Fruit fly (Drosophila melanogaster) whole organism, embryonic: ENCODE measurements around the gene CG34138.

Experiments
- Antp ChIP-seq: fragments of 200-800 bp; sonication (Bioruptor generic); optimal IDR thresholded peaks from 3 replicates; lab custom pipeline; 2016; ENCODE audit warnings: missing biosample characterization, missing genetic modification characterization
- Awh ChIP-seq: fragments of 200-800 bp; sonication (Bioruptor generic); IDR thresholded peaks from 2 replicates; pipeline ENCODE4, ENCODE4 v1.3.6; 2022; ENCODE audit warnings: missing biosample characterization, missing genetic modification characterization
- CG11696 ChIP-seq: fragments of 200-800 bp; sonication (Bioruptor generic); IDR thresholded peaks from 2 replicates; pipeline ENCODE4 v1.3.6; 2022; ENCODE audit warnings: missing biosample characterization, missing genetic modification characterization
- CG12942 ChIP-seq: fragments of 200-800 bp; sonication (Bioruptor generic); optimal IDR thresholded peaks from 3 replicates; lab custom pipeline; 2016; ENCODE audit warnings: missing biosample characterization, missing genetic modification characterization
- CG13894 ChIP-seq: fragments of 200-800 bp; sonication (Bioruptor generic); optimal IDR thresholded peaks from 3 replicates; lab custom pipeline; 2018; ENCODE audit warnings: missing biosample characterization, mild to moderate bottlenecking, missing genetic modification characterization, moderate library complexity
- CG14710 ChIP-seq: fragments of 200-800 bp; sonication (Bioruptor generic); optimal IDR thresholded peaks from 3 replicates; lab custom pipeline; 2019; ENCODE audit warnings: missing biosample characterization, mild to moderate bottlenecking, missing genetic modification characterization, moderate library complexity
- CG17829 ChIP-seq: fragments of 200-800 bp; optimal IDR thresholded peaks from 2 replicates; lab custom pipeline; 2019; ENCODE audit warnings: missing biosample characterization, mild to moderate bottlenecking, missing genetic modification characterization, moderate library complexity
- CG1832 ChIP-seq: fragments of 200-800 bp; sonication (Bioruptor generic); optimal IDR thresholded peaks from 2 replicates; lab custom pipeline; 2017; ENCODE audit warnings: missing biosample characterization, mild to moderate bottlenecking, missing genetic modification characterization, inconsistent platforms
- CG31224 ChIP-seq: fragments of 200-800 bp; sonication (Bioruptor generic); IDR thresholded peaks from 2 replicates; pipeline ENCODE4 v1.3.6; 2022; ENCODE audit warnings: missing biosample characterization, missing genetic modification characterization
- CG31365 ChIP-seq: fragments of 200-800 bp; sonication (Bioruptor generic); optimal IDR thresholded peaks from 2 replicates; lab custom pipeline; 2018; ENCODE audit warnings: missing biosample characterization, mild to moderate bottlenecking, missing genetic modification characterization
- CG32532 ChIP-seq: fragments of 200-800 bp; sonication (Bioruptor generic); IDR thresholded peaks from 2 replicates; pipeline ENCODE4 v1.3.6; 2022; ENCODE audit warnings: missing biosample characterization, missing genetic modification characterization
- CG33213 ChIP-seq: fragments of 200-800 bp; sonication (Bioruptor generic); optimal IDR thresholded peaks from 3 replicates; lab custom pipeline; 2016; ENCODE audit warnings: missing biosample characterization, missing genetic modification characterization
- CG4360 ChIP-seq: fragments of 200-800 bp; sonication (Bioruptor generic); IDR thresholded peaks from 2 replicates; pipeline ENCODE4 v1.3.6; 2022; ENCODE audit warnings: missing biosample characterization, missing genetic modification characterization
- CG4820 ChIP-seq: fragments of 200-800 bp; sonication (Bioruptor generic); optimal IDR thresholded peaks from 3 replicates; lab custom pipeline; 2016; ENCODE audit warnings: missing biosample characterization, missing genetic modification characterization
- CG7928 ChIP-seq: fragments of 200-800 bp; sonication (Bioruptor generic); optimal IDR thresholded peaks from 2 replicates; lab custom pipeline; 2017; ENCODE audit warnings: missing biosample characterization, mild to moderate bottlenecking, missing genetic modification characterization
- CG8359 ChIP-seq: fragments of 200-800 bp; sonication (Bioruptor generic); optimal IDR thresholded peaks from 2 replicates; lab custom pipeline; 2017; ENCODE audit warnings: missing biosample characterization, mild to moderate bottlenecking, missing genetic modification characterization, borderline replicate concordance
- CoRest ChIP-seq: fragments of 200-800 bp; sonication (Bioruptor generic); optimal IDR thresholded peaks from 3 replicates; lab custom pipeline; 2018; ENCODE audit warnings: missing biosample characterization, mild to moderate bottlenecking, missing genetic modification characterization, moderate library complexity
- Dek ChIP-seq: fragments of 200-800 bp; sonication (Bioruptor generic); optimal IDR thresholded peaks from 3 replicates; lab custom pipeline; 2019; ENCODE audit warnings: missing biosample characterization, mild to moderate bottlenecking, missing genetic modification characterization, moderate library complexity
- E2f1 ChIP-seq: fragments of 200-800 bp; sonication (Bioruptor generic); IDR thresholded peaks from 2 replicates; pipeline ENCODE4 v1.3.6; 2022; ENCODE audit warnings: missing biosample characterization, missing genetic modification characterization
- HLH4C ChIP-seq: fragments of 200-800 bp; sonication (Bioruptor generic); IDR thresholded peaks from 3 replicates; pipeline ENCODE4 v1.3.6; 2022; ENCODE audit warnings: missing biosample characterization, missing genetic modification characterization; ENCODE audit not compliant: partially characterized antibody
- Hmr ChIP-seq: fragments of 200-800 bp; sonication (Bioruptor generic); optimal IDR thresholded peaks from 3 replicates; lab custom pipeline; 2017; ENCODE audit warnings: mild to moderate bottlenecking, missing biosample characterization, missing genetic modification reagents, missing genetic modification characterization
- Hr3 ChIP-seq: fragments of 200-800 bp; sonication (Bioruptor generic); optimal IDR thresholded peaks from 3 replicates; lab custom pipeline; 2016; ENCODE audit warnings: missing biosample characterization, missing genetic modification characterization
- Lim3 ChIP-seq: fragments of 200-800 bp; sonication (Bioruptor generic); IDR thresholded peaks from 2 replicates; pipeline ENCODE4 v1.3.6; 2022; ENCODE audit warnings: missing biosample characterization, missing genetic modification characterization
- Scr ChIP-seq: fragments of 200-800 bp; sonication (Bioruptor generic); IDR thresholded peaks from 2 replicates; pipeline ENCODE4 v1.3.6; 2022; ENCODE audit warnings: missing biosample characterization, missing genetic modification characterization; ENCODE audit not compliant: partially characterized antibody
- Xbp1 ChIP-seq: fragments of 200-800 bp; sonication (Bioruptor generic); optimal IDR thresholded peaks from 3 replicates; lab custom pipeline; 2016; ENCODE audit warnings: missing biosample characterization, mild to moderate bottlenecking, missing genetic modification characterization
- ab ChIP-seq: fragments of 200-800 bp; sonication (Bioruptor generic); optimal IDR thresholded peaks from 2 replicates; lab custom pipeline; 2016; ENCODE audit warnings: missing biosample characterization, missing genetic modification characterization
- al ChIP-seq: fragments of 200-800 bp; sonication (Bioruptor generic); IDR thresholded peaks from 2 replicates; pipeline ENCODE4 v1.3.6; 2022; ENCODE audit warnings: missing biosample characterization, missing genetic modification characterization
- aop ChIP-seq: fragments of 200-800 bp; sonication (Bioruptor generic); IDR thresholded peaks from 2 replicates; pipeline ENCODE4 v1.3.6; 2022; ENCODE audit warnings: missing biosample characterization, missing genetic modification characterization
- az2 ChIP-seq: fragments of 200-800 bp; sonication (Bioruptor generic); optimal IDR thresholded peaks from 3 replicates; lab custom pipeline; 2016; ENCODE audit warnings: missing biosample characterization, missing genetic modification characterization
- bab2 ChIP-seq: fragments of 200-800 bp; sonication (Bioruptor generic); optimal IDR thresholded peaks from 2 replicates; lab custom pipeline; 2016; ENCODE audit warnings: missing biosample characterization, missing genetic modification characterization
- bbx ChIP-seq: fragments of 200-800 bp; sonication (Bioruptor generic); IDR thresholded peaks from 2 replicates; pipeline ENCODE4 v1.3.6; 2022; ENCODE audit warnings: missing biosample characterization, missing genetic modification characterization; ENCODE audit not compliant: partially characterized antibody
- chif ChIP-seq, 2 experiments: fragments of 200-800 bp; sonication (Bioruptor generic); optimal IDR thresholded peaks; 3 replicates each; lab custom pipeline; 2016; ENCODE audit warnings: missing biosample characterization in 2 of 2, missing genetic modification characterization in 2 of 2
- crc ChIP-seq: fragments of 200-800 bp; sonication (Bioruptor generic); optimal IDR thresholded peaks from 2 replicates; lab custom pipeline; 2016; ENCODE audit warnings: missing biosample characterization, missing genetic modification characterization
- dmrt11E ChIP-seq: fragments of 200-800 bp; sonication (Bioruptor generic); optimal IDR thresholded peaks from 3 replicates; lab custom pipeline; 2018; ENCODE audit warnings: missing biosample characterization, mild to moderate bottlenecking, missing genetic modification characterization, moderate library complexity
- esg ChIP-seq: fragments of 200-800 bp; sonication (Bioruptor generic); conservative IDR thresholded peaks from 2 replicates; pipeline ENCODE4 v1.3.6; 2022; ENCODE audit warnings: missing biosample characterization, missing genetic modification characterization
- fd96Cb ChIP-seq: fragments of 200-800 bp; sonication (Bioruptor generic); optimal IDR thresholded peaks from 2 replicates; lab custom pipeline; 2018; ENCODE audit warnings: missing biosample characterization, mild to moderate bottlenecking, missing genetic modification characterization, moderate library complexity
- fru ChIP-seq: fragments of >200 bp; optimal IDR thresholded peaks from 2 replicates; lab custom pipeline; 2017
- h ChIP-seq: fragments of >200 bp; optimal IDR thresholded peaks from 2 replicates; lab custom pipeline; 2017
- ken ChIP-seq: fragments of 200-800 bp; sonication (Bioruptor generic); IDR thresholded peaks from 3 replicates; pipeline ENCODE4 v1.3.6; 2022; ENCODE audit warnings: missing biosample characterization, missing genetic modification characterization
- knrl ChIP-seq: fragments of 200-800 bp; sonication (Bioruptor generic); IDR thresholded peaks from 3 replicates; pipeline ENCODE4 v1.3.6; 2022; ENCODE audit warnings: missing biosample characterization, missing genetic modification characterization; ENCODE audit not compliant: partially characterized antibody
- nom ChIP-seq: fragments of 200-800 bp; sonication (Bioruptor generic); optimal IDR thresholded peaks from 2 replicates; lab custom pipeline; 2017; ENCODE audit warnings: missing biosample characterization, missing genetic modification characterization, mild to moderate bottlenecking, moderate library complexity, missing genetic modification reagents
- otp ChIP-seq: fragments of 200-800 bp; sonication (Bioruptor generic); IDR thresholded peaks from 3 replicates; pipeline ENCODE4, ENCODE4 v1.3.6; 2022; ENCODE audit warnings: missing biosample characterization, missing genetic modification characterization
- pho ChIP-seq: fragments of 200-800 bp; sonication (Bioruptor generic); optimal IDR thresholded peaks from 2 replicates; lab custom pipeline; 2016; ENCODE audit warnings: missing biosample characterization, missing genetic modification characterization
- phol ChIP-seq: fragments of 200-800 bp; sonication (Bioruptor generic); optimal IDR thresholded peaks from 3 replicates; lab custom pipeline; 2018; ENCODE audit warnings: missing biosample characterization, mild to moderate bottlenecking, missing genetic modification characterization, moderate library complexity
- prd ChIP-seq, 3 experiments: fragments of >200 bp in 2 of 3; fragments of 200-800 bp in 1 of 3; sonication (Bioruptor generic) in 1 of 3; optimal IDR thresholded peaks in 2 of 3; IDR thresholded peaks in 1 of 3; 2 replicates in 2 of 3; 3 replicates in 1 of 3; pipeline versions ENCODE4 v1.3.6 to Lab custom; 2017 to 2022; ENCODE audit warnings: missing biosample characterization in 1 of 3, missing genetic modification characterization in 1 of 3
- salm ChIP-seq: fragments of 200-800 bp; sonication (Bioruptor generic); optimal IDR thresholded peaks from 2 replicates; lab custom pipeline; 2018; ENCODE audit warnings: missing biosample characterization, mild to moderate bottlenecking, missing genetic modification characterization
- sd ChIP-seq: fragments of 200-800 bp; sonication (Bioruptor generic); optimal IDR thresholded peaks from 3 replicates; lab custom pipeline; 2018; ENCODE audit warnings: missing biosample characterization, mild to moderate bottlenecking, missing genetic modification characterization, moderate library complexity
- ssp ChIP-seq: fragments of 200-800 bp; sonication (Bioruptor generic); IDR thresholded peaks from 2 replicates; pipeline ENCODE4 v1.3.6; 2022; ENCODE audit warnings: missing biosample characterization, missing genetic modification characterization
- sug ChIP-seq: fragments of 200-800 bp; optimal IDR thresholded peaks from 2 replicates; lab custom pipeline; 2019; ENCODE audit warnings: missing biosample characterization, mild to moderate bottlenecking, missing genetic modification characterization, moderate library complexity

Gene CG34138

dm6 chr3R:19671223-19671991 lies 36.7 kb downstream of the CG34138 start, which contains the start of gene Naam (continued):
- TF ChIP-seq az2 (GFP tag; lab: Kevin White, UChicago) (peak; percentile 77), HLH4C (GFP tag; lab: Robert Waterston, UW) (no peak), Xbp1 (GFP tag; lab: Kevin White, UChicago) (peak; percentile 85), prd (optimal IDR thresholded peaks at IDR 0.05; lab: Kevin White, UChicago) (no peak), prd (GFP tag; IDR thresholded peaks at IDR 0.05; lab: Robert Waterston, UW) (peak; percentile 70), bab2 (peak; percentile 64), Lim3 (no peak), crc (GFP tag; lab: Kevin White, UChicago) (peak; percentile 69), salm (tag; lab: Kevin White, UChicago) (peak; percentile 67), phol (tag; lab: Kevin White, UChicago) (peak; percentile 57), nom (GFP tag; lab: Kevin White, UChicago) (no peak), fd96Cb (tag; lab: Kevin White, UChicago) (peak; percentile 53), CG1832 (GFP tag; lab: Kevin White, UChicago) (no peak), CG12942 (GFP tag; lab: Kevin White, UChicago) (peak; percentile 54), CG14710 (peak; percentile 22), chif (GFP tag; optimal IDR thresholded peaks at IDR 0.05; lab: Kevin White, UChicago) (peak; percentile 50 to 69), CG4820 (GFP tag; lab: Kevin White, UChicago) (peak; percentile 55), h (lab: Kevin White, UChicago) (no peak), CG11696 (GFP tag; lab: Robert Waterston, UW) (peak; percentile 70; the same call in 1 of the 2 replicates), CG33213 (peak; percentile 46), dmrt11E (tag; lab: Kevin White, UChicago) (no peak), otp (GFP tag; lab: Robert Waterston, UW) (peak; percentile 62; the same call in 1 of the 3 replicates), CG4360 (no peak), CoRest (tag; lab: Kevin White, UChicago) (peak; percentile 56), Hr3 (GFP tag; lab: Kevin White, UChicago) (peak; percentile 51), Scr (GFP tag; lab: Robert Waterston, UW) (no peak; the same call in 1 of the 2 replicates), ssp (no peak), knrl (GFP tag; lab: Robert Waterston, UW) (no peak), pho (GFP tag; lab: Kevin White, UChicago) (peak; percentile 81), ab (GFP tag; lab: Kevin White, UChicago) (peak; percentile 8), Antp (GFP tag; lab: Kevin White, UChicago) (peak; percentile 82), CG17829 (peak; percentile 74), E2f1 (GFP tag; lab: Robert Waterston, UW) (peak; percentile 67), sug (peak; percentile 71), Awh (GFP tag; lab: Robert Waterston, UW) (no peak), Hmr (GFP tag; lab: Kevin White, UChicago) (peak; percentile 91), CG32532 (GFP tag; lab: Robert Waterston, UW) (peak; percentile 88), sd (tag; lab: Kevin White, UChicago) (peak; percentile 75), esg (GFP tag; lab: Robert Waterston, UW) (0 out of 2 replicates have a peak, but pooled peaks have one; percentile 15), fru (no peak), CG7928 (GFP tag; lab: Kevin White, UChicago) (peak; percentile 60), CG13894 (tag; lab: Kevin White, UChicago) (peak; percentile 73), al (GFP tag; lab: Robert Waterston, UW) (peak; percentile 62), CG8359 (GFP tag; lab: Kevin White, UChicago) (no peak), bbx (no peak), CG31365 (tag; lab: Kevin White, UChicago) (peak; percentile 26), aop (GFP tag; lab: Robert Waterston, UW) (no peak), CG31224 (GFP tag; lab: Robert Waterston, UW) (peak; percentile 58), Dek (tag; lab: Kevin White, UChicago) (peak; percentile 70), ken (0 out of 3 replicates have a peak, but pooled peaks have one; percentile 49)
